Worm (Caenorhabditis elegans) whole organism, L1 larva: ENCODE data around the gene riok-3.

ENCODE experiments used
- elt-2 ChIP-seq: sonication (generic microtip); optimal IDR thresholded peaks from 2 replicates; lab custom pipeline; 2016; ENCODE audit warnings: missing genetic modification characterization, mild to moderate bottlenecking, inconsistent platforms, missing compliant biosample characterization, missing genetic modification reagents
- elt-3 ChIP-seq, 6 experiments: fragments of 150-350 bp in 1 of 6; sonication (generic microtip); optimal IDR thresholded peaks; 2 replicates each; lab custom pipeline; 2017 to 2018; ENCODE audit warnings: missing biosample characterization in 6 of 6, missing genetic modification characterization in 6 of 6, inconsistent platforms in 1 of 6
- fkh-10 ChIP-seq: sonication (generic microtip); optimal IDR thresholded peaks from 2 replicates; lab custom pipeline; 2017; ENCODE audit warnings: missing biosample characterization, missing genetic modification reagents, missing genetic modification characterization
- mdl-1 ChIP-seq, 2 experiments: fragments of 150-350 bp; optimal IDR thresholded peaks; 2 replicates each; lab custom pipeline; 2014 to 2017; ENCODE audit warnings: missing biosample characterization in 2 of 2, missing genetic modification characterization in 2 of 2, inconsistent platforms in 1 of 2
- skn-1 ChIP-seq: fragments of 150-350 bp; optimal IDR thresholded peaks from 2 replicates; lab custom pipeline; 2014; ENCODE audit warnings: missing biosample characterization, missing genetic modification characterization
- ztf-4 ChIP-seq: fragments of 150-350 bp; optimal IDR thresholded peaks from 2 replicates; lab custom pipeline; 2014; ENCODE audit warnings: missing biosample characterization, missing genetic modification characterization

DNA sequence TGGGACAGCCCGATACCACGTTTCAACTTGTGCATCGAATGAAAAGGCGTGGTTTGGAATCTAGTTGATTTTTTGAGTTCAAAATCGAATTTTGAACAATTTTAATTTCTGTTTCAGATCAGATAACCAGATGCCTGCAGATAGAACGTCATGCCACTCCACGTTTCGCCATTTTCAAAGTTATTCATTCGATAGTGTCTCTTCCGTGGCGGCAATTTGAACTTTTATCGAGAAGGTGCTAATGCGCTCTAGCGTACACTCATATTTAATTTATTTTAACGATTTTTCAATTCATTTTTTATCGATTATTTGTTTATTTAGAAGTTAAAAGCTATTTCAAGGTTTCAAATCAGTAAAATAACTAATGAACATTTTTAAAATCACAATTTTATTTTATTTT lies 28.9 kb downstream of the riok-3 start:
- TF ChIP-seq elt-3 (tag; optimal IDR thresholded peaks at IDR 0.05; lab: Kevin White, UChicago) (no peak), elt-2 (tag; lab: Kevin White, UChicago) (no peak), fkh-10 (GFP tag; lab: Kevin White, UChicago) (no peak), ztf-4 (tag; lab: Kevin White, UChicago) (no peak), skn-1 (no peak), mdl-1 (tag; optimal IDR thresholded peaks at IDR 0.05; lab: Kevin White, UChicago) (no peak)
